Worm (Caenorhabditis elegans) whole organism, L4/young adult: ENCODE results near the gene srsx-35.

Experiments used
- W03F9.2 ChIP-seq: fragments of 150-350 bp; optimal IDR thresholded peaks from 2 replicates; lab custom pipeline; 2014; ENCODE audit warnings: missing biosample characterization, missing genetic modification characterization
- him-1 ChIP-seq: sonication (generic microtip); optimal IDR thresholded peaks from 2 replicates; lab custom pipeline; 2016; ENCODE audit warnings: missing genotype, missing genetic modification reagents, missing genetic modification characterization, missing compliant biosample characterization

ce11 chrV:20634330-20634729, 46.9 kb upstream of the srsx-35 start, which contains the start of gene F46B3.16:
- TF ChIP-seq W03F9.2 = no peak
- no peak for TF ChIP-seq him-1
